Worm (Caenorhabditis elegans): Measurements from ENCODE around the gene R03A10.5.

R03A10.5 gene

DNA sequence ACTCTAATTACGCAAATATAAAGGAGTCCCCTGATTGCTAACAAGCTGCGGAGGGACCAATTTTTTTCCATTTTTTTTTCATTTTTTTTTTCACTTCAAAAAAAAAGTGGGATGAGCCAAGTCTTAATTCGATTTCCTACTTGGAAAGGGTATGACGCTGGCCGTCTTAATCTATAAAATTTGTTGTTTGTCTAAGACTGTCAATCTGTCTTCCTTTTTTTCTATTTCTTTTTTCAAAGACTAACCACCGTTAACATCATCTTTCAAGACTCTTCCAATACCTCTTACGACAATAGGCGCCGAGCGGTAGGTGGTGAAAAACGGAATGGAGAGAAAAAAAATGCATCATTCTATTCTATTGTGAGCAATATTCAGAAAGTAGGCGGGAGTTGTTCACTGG is 18.5 kb downstream of the R03A10.5 start:
- no peak for TF ChIP-seq dao-5 (tag; optimal IDR thresholded peaks at IDR 0.05)
- TF ChIP-seq W03F9.2 (tag; optimal IDR thresholded peaks at IDR 0.05), result no peak
- no peak for TF ChIP-seq him-1 (tag; optimal IDR thresholded peaks at IDR 0.05)

DNA sequence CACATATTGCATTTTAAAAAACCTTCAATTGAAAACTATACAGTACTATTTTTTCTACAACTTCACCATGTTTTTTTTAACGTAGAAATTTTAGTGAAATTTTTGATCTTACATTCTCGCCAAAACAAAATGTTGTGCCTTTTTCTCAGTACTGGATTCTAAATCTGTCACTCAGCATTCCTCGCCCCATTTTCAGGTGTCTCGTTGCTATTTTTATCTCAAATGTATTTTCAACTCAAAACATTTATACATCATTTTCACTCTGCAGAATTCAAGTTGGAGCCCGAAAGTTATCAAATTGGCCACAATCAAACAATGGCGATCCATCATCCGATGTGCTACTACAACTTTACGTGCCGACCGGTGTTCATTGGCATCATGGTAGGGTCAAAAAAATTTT is 19.5 kb downstream of the R03A10.5 start, which contains the start of gene sprr-1:
sprr-1 (plus strand) TSS at position 269 of the 400 bp plus-strand sequence.
- TF ChIP-seq him-1 (tag; optimal IDR thresholded peaks at IDR 0.05), result no peak
- TF ChIP-seq W03F9.2 (tag; optimal IDR thresholded peaks at IDR 0.05), result no peak
- no peak for TF ChIP-seq dao-5 (tag; optimal IDR thresholded peaks at IDR 0.05)

DNA sequence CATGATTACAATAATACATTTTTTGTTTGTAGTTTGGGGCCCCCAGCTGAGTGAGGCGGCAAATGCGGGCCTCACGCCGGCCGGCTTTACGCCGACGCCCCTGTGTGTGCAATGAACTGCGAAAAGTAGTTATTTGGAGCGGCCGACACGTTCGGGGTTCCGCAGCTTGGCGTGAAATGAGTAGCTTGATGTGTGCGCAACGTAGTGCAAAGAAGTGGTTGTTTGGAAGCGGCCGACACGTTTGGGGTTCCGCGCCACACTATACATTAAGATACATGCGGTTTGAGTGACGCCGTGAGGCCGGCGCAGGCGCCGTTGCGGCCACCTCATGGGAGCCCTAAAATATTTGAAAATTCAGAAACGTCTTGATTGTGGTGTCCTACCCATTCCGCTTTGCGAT is 22.1 kb downstream of the R03A10.5 start:
- TF ChIP-seq dao-5 (tag; optimal IDR thresholded peaks at IDR 0.05) (no peak), W03F9.2 (tag; optimal IDR thresholded peaks at IDR 0.05) (no peak), him-1 (tag; optimal IDR thresholded peaks at IDR 0.05) (no peak)

DNA sequence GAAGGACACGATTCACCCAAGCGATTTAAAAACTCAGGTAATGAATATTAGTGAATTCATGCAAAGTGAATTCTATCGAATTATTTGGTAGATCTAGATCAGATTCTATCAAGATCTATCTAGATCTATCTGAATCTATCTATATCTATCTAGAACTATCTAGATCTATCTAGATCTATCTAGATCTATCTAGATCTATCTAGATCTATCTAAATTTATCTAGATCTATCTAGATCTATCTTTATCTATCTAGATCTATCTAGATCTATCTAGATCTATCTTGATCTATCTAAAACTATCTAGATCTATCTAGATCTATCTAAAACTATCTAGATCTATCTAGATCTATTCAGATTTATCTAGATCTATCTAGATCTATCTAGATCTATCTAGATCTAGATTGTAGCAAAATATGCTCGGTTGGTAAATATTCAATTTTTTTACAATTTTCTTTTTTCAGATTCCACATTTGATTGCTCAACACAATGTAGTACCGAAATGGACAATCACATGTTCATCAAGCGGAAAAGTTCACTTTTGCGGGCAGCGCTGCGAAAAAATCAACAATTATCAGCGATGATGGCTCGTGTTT is 23.5 kb downstream of the R03A10.5 start:
- TF ChIP-seq W03F9.2 (tag; optimal IDR thresholded peaks at IDR 0.05) (no peak), dao-5 (tag; optimal IDR thresholded peaks at IDR 0.05) (no peak), him-1 (tag; optimal IDR thresholded peaks at IDR 0.05) (no peak)

DNA sequence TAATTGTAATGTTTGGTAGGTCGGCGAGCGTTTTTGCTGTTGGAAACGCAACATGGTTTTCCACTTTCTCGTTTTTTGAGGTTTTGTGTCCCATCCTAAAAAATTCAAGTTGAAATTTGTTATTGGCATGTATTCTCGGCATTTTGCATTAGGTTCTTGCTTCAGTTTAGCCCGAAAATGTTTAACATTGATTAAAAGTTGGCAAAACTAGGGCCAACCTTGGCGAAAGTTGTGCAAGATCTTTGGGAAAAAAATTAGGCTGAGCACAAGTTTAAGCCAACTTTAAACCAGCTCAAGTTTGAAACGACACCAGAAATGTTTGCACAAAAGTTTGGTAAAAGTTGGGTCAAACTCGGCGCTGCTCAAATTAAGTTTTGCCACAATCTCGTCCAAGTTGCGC is 30.8 kb downstream of the R03A10.5 start, which contains the start of gene exc-1:
exc-1 (minus strand) TSS at position 101 of the 400 bp plus-strand sequence.
- TF ChIP-seq dao-5 (tag; optimal IDR thresholded peaks at IDR 0.05), result no peak
- no peak for TF ChIP-seq W03F9.2 (tag; optimal IDR thresholded peaks at IDR 0.05)
- TF ChIP-seq him-1 (tag; optimal IDR thresholded peaks at IDR 0.05), result no peak

DNA sequence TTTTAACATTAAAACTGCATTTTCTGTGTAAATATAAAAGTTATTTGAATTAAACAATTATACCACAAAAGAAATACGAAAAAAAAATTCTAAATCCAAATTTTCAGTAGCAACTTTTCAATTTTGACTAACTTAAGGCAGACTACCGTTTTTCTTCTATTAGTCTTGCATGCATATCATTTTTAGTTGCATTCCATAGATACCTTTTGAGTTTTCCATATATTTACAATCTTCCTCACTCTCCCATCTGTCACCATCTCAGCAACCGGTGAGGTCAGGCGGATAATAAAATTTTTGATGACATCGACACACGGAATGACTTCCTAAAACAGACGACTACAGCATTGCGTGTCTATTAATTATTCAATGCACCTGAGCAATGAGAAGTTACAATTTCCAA is 32.2 kb downstream of the R03A10.5 start, which contains the start of gene gcy-36:
gcy-36 (plus strand) TSS at position 301 of the 400 bp plus-strand sequence.
- no peak for TF ChIP-seq W03F9.2 (tag; optimal IDR thresholded peaks at IDR 0.05)
- TF ChIP-seq him-1 (tag; optimal IDR thresholded peaks at IDR 0.05), result no peak
- TF ChIP-seq dao-5 (tag; optimal IDR thresholded peaks at IDR 0.05), result no peak

- TF ChIP-seq him-1 (tag; optimal IDR thresholded peaks at IDR 0.05) (no peak), dao-5 (tag; optimal IDR thresholded peaks at IDR 0.05) (no peak), W03F9.2 (tag; optimal IDR thresholded peaks at IDR 0.05) (no peak)
Observed at ce11 chrX:15485262-15485661, 38.7 kb downstream of the R03A10.5 start.

DNA sequence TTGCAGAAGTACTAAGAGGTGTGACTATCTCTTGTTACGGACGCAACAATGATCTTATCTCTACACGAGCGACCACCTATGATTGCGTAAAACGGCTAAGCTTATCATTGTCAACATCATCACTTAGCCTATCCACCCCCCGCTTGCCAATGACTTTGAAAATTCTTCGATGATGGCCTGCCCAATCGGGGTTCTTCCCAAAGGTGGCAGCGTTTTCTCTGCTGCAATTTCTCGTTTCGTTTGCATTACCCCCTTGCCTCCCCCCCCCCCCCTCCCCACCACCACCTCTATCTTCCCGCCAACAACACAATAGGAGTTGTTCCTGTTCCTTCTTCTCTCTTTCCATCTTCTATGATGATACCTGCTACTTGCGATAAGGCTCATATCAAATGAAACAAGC is 40.6 kb downstream of the R03A10.5 start:
- TF ChIP-seq dao-5 (tag; optimal IDR thresholded peaks at IDR 0.05) (no peak), W03F9.2 (tag; optimal IDR thresholded peaks at IDR 0.05) (no peak), him-1 (tag; optimal IDR thresholded peaks at IDR 0.05) (no peak)

ce11 chrX:15487806-15488205 is 41.3 kb downstream of the R03A10.5 start, which contains the start of gene H13N06.2:
TSS of gene H13N06.2 (plus strand) at chrX:15488106.
- TF ChIP-seq W03F9.2 (tag; optimal IDR thresholded peaks at IDR 0.05) (no peak), dao-5 (tag; optimal IDR thresholded peaks at IDR 0.05) (no peak), him-1 (tag; optimal IDR thresholded peaks at IDR 0.05) (no peak)

- no peak for TF ChIP-seq him-1 (tag; optimal IDR thresholded peaks at IDR 0.05)
- no peak for TF ChIP-seq W03F9.2 (tag; optimal IDR thresholded peaks at IDR 0.05)
- no peak for TF ChIP-seq dao-5 (tag; optimal IDR thresholded peaks at IDR 0.05)
Observed at ce11 chrX:15491110-15491509, 44.6 kb downstream of the R03A10.5 start.

DNA sequence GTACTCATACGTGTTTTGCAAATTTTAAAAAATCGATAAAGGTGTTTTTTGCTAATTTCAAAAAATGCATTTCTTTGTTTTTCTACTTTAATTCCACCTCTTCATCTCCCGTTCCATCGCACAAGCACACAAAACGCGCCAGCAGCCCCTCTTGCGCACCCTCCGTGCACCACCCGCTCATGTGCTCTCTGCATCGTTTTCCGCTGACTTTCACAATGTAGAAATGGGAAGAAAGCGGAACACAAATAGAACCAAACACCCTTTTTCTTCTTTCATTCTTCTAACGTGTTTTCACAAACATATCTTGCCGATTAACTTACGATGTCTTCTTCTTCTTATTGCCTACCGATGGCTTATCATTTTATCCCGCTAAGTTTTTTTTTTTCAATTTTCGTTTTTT is 46.2 kb downstream of the R03A10.5 start:
- TF ChIP-seq him-1 (tag; optimal IDR thresholded peaks at IDR 0.05) (peak; percentile 11), dao-5 (tag; optimal IDR thresholded peaks at IDR 0.05) (no peak), W03F9.2 (tag; optimal IDR thresholded peaks at IDR 0.05) (peak; percentile 53)

DNA sequence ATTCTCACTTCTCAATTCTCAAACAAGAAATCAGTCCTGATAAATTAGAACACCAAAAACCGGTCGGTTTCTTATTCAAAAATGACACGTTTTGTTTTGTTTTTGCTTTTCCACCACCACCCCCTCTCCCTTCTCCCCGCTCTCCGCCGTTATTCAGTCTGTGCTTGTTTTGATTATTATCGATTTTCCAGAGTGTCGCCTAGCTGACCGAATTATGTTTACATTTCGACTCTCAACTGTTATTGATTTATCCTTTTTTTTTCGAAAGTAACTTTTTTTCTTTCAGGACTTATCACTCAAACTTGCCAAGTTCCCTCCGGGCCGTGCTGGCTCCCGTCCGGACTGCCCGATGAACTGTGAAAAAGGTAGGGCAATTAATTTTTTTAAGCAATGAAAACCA is 46.8 kb downstream of the R03A10.5 start, which contains the start of gene gob-1:
gob-1 (plus strand) TSS at position 281 of the 400 bp plus-strand sequence.
- TF ChIP-seq W03F9.2 (tag; optimal IDR thresholded peaks at IDR 0.05) (no peak), him-1 (tag; optimal IDR thresholded peaks at IDR 0.05) (no peak), dao-5 (tag; optimal IDR thresholded peaks at IDR 0.05) (no peak)

- no peak for TF ChIP-seq W03F9.2 (tag; optimal IDR thresholded peaks at IDR 0.05)
- TF ChIP-seq dao-5 (tag; optimal IDR thresholded peaks at IDR 0.05), result no peak
- TF ChIP-seq him-1 (tag; optimal IDR thresholded peaks at IDR 0.05), result no peak
Observed at ce11 chrX:15494154-15494553, 47.6 kb downstream of the R03A10.5 start.

ce11 chrX:15496927-15497605 is 50.5 kb downstream of the R03A10.5 start, which contains the start of gene suox-1:
TSS of gene suox-1 (plus strand) at chrX:15497555.
- TF ChIP-seq W03F9.2 (tag; optimal IDR thresholded peaks at IDR 0.05), result no peak
- TF ChIP-seq dao-5 (tag; optimal IDR thresholded peaks at IDR 0.05), result no peak
- TF ChIP-seq him-1 (tag; optimal IDR thresholded peaks at IDR 0.05), result no peak

Measured in whole organism, L4/young adult.